Fruit fly (Drosophila melanogaster) whole organism, prepupa: ENCODE data around the gene Vha68-3.

Experiments used
- CG10669 ChIP-seq: fragments of 200-800 bp; sonication (Bioruptor generic); optimal IDR thresholded peaks from 3 replicates; lab custom pipeline; 2018; ENCODE audit warnings: missing biosample characterization, mild to moderate bottlenecking, missing genetic modification characterization, moderate library complexity
- CG11762 ChIP-seq: fragments of 200-800 bp; sonication (Bioruptor generic); optimal IDR thresholded peaks from 3 replicates; lab custom pipeline; 2016; ENCODE audit warnings: missing biosample characterization, missing genetic modification characterization; ENCODE audit not compliant: insufficient read depth
- CG15336 ChIP-seq: fragments of 200-800 bp; sonication (Bioruptor generic); IDR thresholded peaks from 2 replicates; pipeline ENCODE4 v1.3.6; 2022; ENCODE audit warnings: missing biosample characterization, missing genetic modification characterization
- CG3032 ChIP-seq: fragments of 200-800 bp; optimal IDR thresholded peaks from 2 replicates; lab custom pipeline; 2019; ENCODE audit warnings: missing biosample characterization, mild to moderate bottlenecking, missing genetic modification characterization, moderate library complexity
- CG31627 ChIP-seq: fragments of 200-800 bp; sonication (Bioruptor generic); optimal IDR thresholded peaks from 3 replicates; lab custom pipeline; 2016; ENCODE audit warnings: missing biosample characterization, missing genetic modification characterization
- CG32006 ChIP-seq: fragments of 200-800 bp; sonication (Bioruptor generic); optimal IDR thresholded peaks from 3 replicates; lab custom pipeline; 2017; ENCODE audit warnings: missing biosample characterization, mild to moderate bottlenecking, missing genetic modification characterization
- CG34406 ChIP-seq: fragments of 200-800 bp; sonication (Bioruptor generic); optimal IDR thresholded peaks from 3 replicates; lab custom pipeline; 2016; ENCODE audit warnings: missing biosample characterization, missing genetic modification characterization
- CG4318 ChIP-seq: fragments of 200-800 bp; sonication (Bioruptor generic); optimal IDR thresholded peaks from 3 replicates; lab custom pipeline; 2017; ENCODE audit warnings: missing biosample characterization, mild to moderate bottlenecking, missing genetic modification characterization
- CG6163 ChIP-seq: fragments of 200-800 bp; sonication (Bioruptor generic); IDR thresholded peaks from 3 replicates; pipeline ENCODE4 v1.3.6; 2022; ENCODE audit warnings: missing biosample characterization, missing genetic modification characterization
- CG6792 ChIP-seq: fragments of 200-800 bp; sonication (Bioruptor generic); optimal IDR thresholded peaks from 3 replicates; lab custom pipeline; 2016; ENCODE audit warnings: missing biosample characterization, missing genetic modification characterization
- CG6808 ChIP-seq: fragments of 200-800 bp; sonication (Bioruptor generic); optimal IDR thresholded peaks from 3 replicates; lab custom pipeline; 2017; ENCODE audit warnings: missing biosample characterization, missing genetic modification characterization, mild to moderate bottlenecking, moderate library complexity, missing genetic modification reagents
- CG8119 ChIP-seq: fragments of 200-800 bp; sonication (Bioruptor generic); IDR thresholded peaks from 3 replicates; pipeline ENCODE4 v1.3.6; 2022; ENCODE audit warnings: missing biosample characterization, missing genetic modification characterization
- CG8319 ChIP-seq: fragments of 200-800 bp; sonication (Bioruptor generic); optimal IDR thresholded peaks from 3 replicates; lab custom pipeline; 2016; ENCODE audit warnings: missing biosample characterization, missing genetic modification characterization
- CG8632 ChIP-seq: fragments of 200-800 bp; sonication (Bioruptor generic); optimal IDR thresholded peaks from 3 replicates; lab custom pipeline; 2016; ENCODE audit warnings: missing biosample characterization, missing genetic modification characterization
- CG9139 ChIP-seq: fragments of 200-800 bp; sonication (Bioruptor generic); optimal IDR thresholded peaks from 3 replicates; lab custom pipeline; 2017; ENCODE audit warnings: missing biosample characterization, mild to moderate bottlenecking, missing genetic modification characterization
- Eip75B ChIP-seq: fragments of 200-800 bp; sonication (Bioruptor generic); optimal IDR thresholded peaks from 3 replicates; lab custom pipeline; 2016; ENCODE audit warnings: missing biosample characterization, missing genetic modification characterization
- Eip78C ChIP-seq: fragments of 200-800 bp; sonication (Bioruptor generic); peaks from one replicate; lab custom pipeline; 2016; ENCODE audit warnings: missing biosample characterization, missing genetic modification characterization
- Eip93F ChIP-seq: fragments of 200-800 bp; sonication (Bioruptor generic); optimal IDR thresholded peaks from 2 replicates; lab custom pipeline; 2016; ENCODE audit warnings: missing biosample characterization, mild to moderate bottlenecking, missing genetic modification characterization
- Gug ChIP-seq: fragments of 200-800 bp; sonication (Bioruptor generic); IDR thresholded peaks from 2 replicates; pipeline ENCODE4 v1.3.6; 2022; ENCODE audit warnings: missing biosample characterization, missing genetic modification characterization
- Hr39 ChIP-seq: fragments of 200-800 bp; sonication (Bioruptor generic); optimal IDR thresholded peaks from 2 replicates; lab custom pipeline; 2016; ENCODE audit warnings: missing biosample characterization, missing genetic modification characterization
- Hr4 ChIP-seq: fragments of 200-800 bp; sonication (Bioruptor generic); optimal IDR thresholded peaks from 3 replicates; lab custom pipeline; 2016; ENCODE audit warnings: missing biosample characterization, missing genetic modification characterization
- Lpt ChIP-seq: fragments of 200-800 bp; sonication (Bioruptor generic); optimal IDR thresholded peaks from 3 replicates; lab custom pipeline; 2016; ENCODE audit warnings: missing biosample characterization, missing genetic modification characterization
- Met ChIP-seq: fragments of 200-800 bp; sonication (Bioruptor generic); optimal IDR thresholded peaks from 3 replicates; lab custom pipeline; 2016; ENCODE audit warnings: missing biosample characterization, missing genetic modification characterization
- Smox ChIP-seq: fragments of 200-800 bp; sonication (Bioruptor generic); optimal IDR thresholded peaks from 3 replicates; lab custom pipeline; 2016; ENCODE audit warnings: missing biosample characterization, missing genetic modification characterization
- Sox102F ChIP-seq: fragments of 200-800 bp; sonication (Bioruptor generic); optimal IDR thresholded peaks from 2 replicates; lab custom pipeline; 2016; ENCODE audit warnings: missing biosample characterization, mild to moderate bottlenecking, missing genetic modification characterization
- Sox14 ChIP-seq: fragments of 200-800 bp; sonication (Bioruptor generic); optimal IDR thresholded peaks from 3 replicates; lab custom pipeline; 2016; ENCODE audit warnings: missing biosample characterization, missing genetic modification characterization
- Sox15 ChIP-seq: fragments of 200-800 bp; sonication (Bioruptor generic); optimal IDR thresholded peaks from 3 replicates; lab custom pipeline; 2016; ENCODE audit warnings: missing biosample characterization, missing genetic modification characterization
- dac ChIP-seq: fragments of 200-800 bp; sonication (Bioruptor generic); optimal IDR thresholded peaks from 2 replicates; lab custom pipeline; 2017; ENCODE audit warnings: missing biosample characterization, mild to moderate bottlenecking, missing genetic modification characterization
- dsx ChIP-seq: fragments of 200-800 bp; optimal IDR thresholded peaks from 3 replicates; lab custom pipeline; 2019; ENCODE audit warnings: missing biosample characterization, mild to moderate bottlenecking, missing genetic modification characterization, moderate library complexity; ENCODE audit not compliant: poor library complexity, severe bottlenecking
- eg ChIP-seq: fragments of 200-800 bp; sonication (Bioruptor generic); IDR thresholded peaks from 3 replicates; pipeline ENCODE4 v1.3.6; 2022; ENCODE audit warnings: missing biosample characterization, missing genetic modification characterization
- esn ChIP-seq: fragments of 200-800 bp; sonication (Bioruptor generic); optimal IDR thresholded peaks from 2 replicates; lab custom pipeline; 2016; ENCODE audit warnings: missing biosample characterization, mild to moderate bottlenecking, missing genetic modification characterization, moderate library complexity
- fkh ChIP-seq: fragments of 200-800 bp; sonication (Bioruptor generic); optimal IDR thresholded peaks from 3 replicates; lab custom pipeline; 2017; ENCODE audit warnings: missing biosample characterization, mild to moderate bottlenecking, missing genetic modification characterization, moderate library complexity
- lz ChIP-seq: fragments of 200-800 bp; sonication (Bioruptor generic); optimal IDR thresholded peaks from 3 replicates; lab custom pipeline; 2016; ENCODE audit warnings: missing biosample characterization, missing genetic modification characterization
- pdm3 ChIP-seq: fragments of 200-800 bp; sonication (Bioruptor generic); optimal IDR thresholded peaks from 3 replicates; lab custom pipeline; 2016; ENCODE audit warnings: missing biosample characterization, missing genetic modification characterization
- salr ChIP-seq, 2 experiments: fragments of 200-800 bp; sonication (Bioruptor generic); optimal IDR thresholded peaks; 3 replicates each; lab custom pipeline; 2016 to 2018; ENCODE audit warnings: missing biosample characterization in 2 of 2, missing genetic modification characterization in 2 of 2, mild to moderate bottlenecking in 1 of 2
- spab ChIP-seq: fragments of 200-800 bp; sonication (Bioruptor generic); optimal IDR thresholded peaks from 2 replicates; lab custom pipeline; 2017; ENCODE audit warnings: missing biosample characterization, mild to moderate bottlenecking, missing genetic modification characterization, missing genetic modification reagents
- svp ChIP-seq: fragments of 200-800 bp; sonication (Bioruptor generic); peaks from one replicate; lab custom pipeline; 2016; ENCODE audit warnings: missing biosample characterization, missing genetic modification characterization
- topi ChIP-seq: fragments of 200-800 bp; sonication (Bioruptor generic); optimal IDR thresholded peaks from 3 replicates; lab custom pipeline; 2016; ENCODE audit warnings: missing biosample characterization, missing genetic modification characterization

The Vha68-3 gene

DNA sequence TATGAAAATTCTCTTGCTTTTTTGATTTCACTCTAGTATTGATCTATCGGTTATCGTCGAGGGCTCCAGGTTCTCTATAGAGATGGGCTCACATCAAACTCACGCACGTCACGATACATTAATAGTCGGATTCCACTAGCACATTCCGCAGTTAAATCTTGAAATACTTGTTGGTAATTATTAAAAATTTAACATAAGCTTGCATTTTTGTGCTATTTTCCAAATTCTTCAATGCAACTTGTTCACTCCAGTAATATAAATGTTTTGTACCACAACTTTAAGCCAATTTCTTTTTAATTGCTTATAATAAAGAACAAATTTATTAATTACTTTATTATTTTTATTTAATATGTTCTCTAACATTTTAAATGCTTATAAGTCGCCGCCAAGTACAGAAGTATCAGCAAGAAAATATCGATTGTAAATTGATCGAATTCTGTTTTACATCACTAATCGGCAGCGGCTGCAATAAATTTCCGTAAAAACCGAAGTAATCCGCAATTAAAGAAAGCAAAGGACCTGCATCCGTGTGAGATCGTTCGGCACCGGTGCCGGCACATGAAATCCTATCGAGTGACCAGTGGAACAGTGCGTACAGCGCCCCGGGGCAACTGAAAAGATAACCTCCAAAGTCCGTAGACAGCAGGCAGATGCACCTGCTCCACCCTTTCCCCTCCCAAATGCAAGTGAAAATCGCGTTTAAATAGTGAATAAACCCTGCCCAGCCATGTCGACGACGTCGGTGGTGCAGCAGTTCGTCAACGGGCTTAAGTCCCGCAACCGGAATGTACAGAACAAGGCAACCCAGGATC, 25.7 kb downstream of the Vha68-3 start, which contains the start of the genes Vha68-1 and mTor (continued):
- TF ChIP-seq CG8319 (GFP tag; lab: Kevin White, UChicago), result no peak
- TF ChIP-seq pdm3 (GFP tag; lab: Kevin White, UChicago), result peak; percentile 81
- no peak for TF ChIP-seq dac (GFP tag; lab: Kevin White, UChicago)
- peak; percentile 66 for TF ChIP-seq CG15336 (GFP tag; lab: Robert Waterston, UW)
- peak; percentile 83 for TF ChIP-seq CG32006
- TF ChIP-seq CG8119 (GFP tag; lab: Robert Waterston, UW), result no peak; the same call in 2 of the 3 replicates
- no peak for TF ChIP-seq CG6808 (GFP tag; lab: Kevin White, UChicago)
- peak; percentile 70 for TF ChIP-seq CG8632
- peak; percentile 87 for TF ChIP-seq Gug (GFP tag; lab: Robert Waterston, UW)

DNA sequence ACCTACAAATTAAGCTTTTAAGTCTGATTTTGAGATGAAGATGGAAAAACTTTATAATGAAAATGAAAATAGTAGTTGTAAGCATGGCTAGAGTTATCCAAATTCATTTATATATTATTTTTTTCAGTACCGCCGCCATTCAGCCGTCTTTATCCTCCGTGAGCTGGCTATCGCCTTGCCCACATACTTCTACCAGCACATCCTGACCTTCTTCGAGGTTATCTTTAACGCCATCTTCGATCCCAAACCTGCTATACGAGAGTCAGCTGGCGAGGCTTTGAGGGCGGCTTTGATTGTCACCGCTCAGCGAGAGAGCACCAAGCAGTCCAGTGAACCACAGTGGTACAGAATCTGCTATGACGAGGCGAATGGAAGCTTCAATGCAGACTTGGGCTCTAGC, 26.7 kb downstream of the Vha68-3 start:
- TF ChIP-seq fkh (GFP tag; lab: Kevin White, UChicago), result no peak
- peak; percentile 96 for TF ChIP-seq svp

DNA sequence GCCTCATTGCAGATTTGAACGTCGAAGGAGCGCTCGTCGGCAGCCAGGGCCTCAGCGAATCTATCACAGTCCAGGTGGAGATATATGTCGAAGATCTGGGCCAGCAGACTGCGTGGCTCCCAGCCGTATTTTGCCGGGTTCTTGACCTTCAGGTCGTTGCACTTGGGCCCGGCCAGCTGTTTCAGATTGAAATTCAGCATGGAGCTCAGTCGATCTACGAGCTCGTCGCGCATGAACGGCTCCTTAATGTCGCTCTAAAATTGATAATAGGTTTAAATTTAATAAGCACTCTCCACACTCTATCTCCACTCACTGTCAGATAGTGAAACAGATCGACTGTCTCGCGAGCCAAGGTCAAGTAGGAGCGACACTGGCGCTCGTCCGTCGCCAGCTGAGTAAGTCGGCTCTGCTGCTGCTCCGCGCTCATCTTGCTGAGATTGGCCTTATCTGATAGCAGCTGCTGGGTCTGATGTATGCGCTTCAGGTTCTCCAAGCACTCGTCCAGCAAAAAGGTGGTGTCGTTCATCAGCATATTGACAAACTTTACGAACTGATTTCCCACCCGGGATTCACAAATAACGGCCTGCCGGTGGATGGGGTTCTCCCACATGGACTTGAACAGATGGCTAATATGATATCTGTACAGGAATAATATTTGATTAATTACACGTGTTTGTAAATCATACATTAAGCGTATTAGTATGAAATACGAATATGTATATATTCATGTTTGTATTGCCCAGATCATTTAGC, 35.6 kb downstream of the Vha68-3 start:
- TF ChIP-seq svp (peak; percentile 99), CG6792 (GFP tag; lab: Kevin White, UChicago) (no peak), topi (GFP tag; lab: Kevin White, UChicago) (no peak), lz (no peak)
- TF ChIP-seq, all 60 proteins: peak for 1

DNA sequence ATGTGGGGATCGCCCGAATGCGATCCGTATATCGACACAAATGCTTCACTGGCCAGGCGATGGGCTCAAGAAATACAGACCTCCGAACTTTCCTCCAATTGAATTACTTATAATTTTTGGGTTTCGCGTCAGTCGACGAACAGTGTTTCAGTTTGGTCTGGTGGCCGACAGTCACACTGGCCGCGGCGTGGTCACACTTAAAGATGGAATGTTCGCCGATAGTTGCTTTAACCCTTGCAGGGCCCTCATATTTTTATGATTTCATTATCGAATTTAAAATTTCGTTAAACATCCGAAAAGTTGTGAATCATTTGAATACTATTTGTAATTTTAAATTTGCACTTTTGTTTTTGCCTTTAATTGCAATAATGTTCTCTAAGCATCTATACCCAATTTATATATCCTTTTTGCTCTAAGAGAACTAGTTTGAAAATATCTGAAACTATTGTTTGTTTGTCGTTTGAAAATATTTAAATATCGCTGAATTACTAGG, 40.5 kb downstream of the Vha68-3 start, which contains the start of gene Ube4B:
Gene Ube4B, minus strand, starts transcription at position 443 of the 493 bp plus-strand sequence.
- peak; percentile 16 for TF ChIP-seq Sox15 (GFP tag; lab: Kevin White, UChicago)
- no peak for TF ChIP-seq dsx (GFP tag; lab: Kevin White, UChicago)
- peak; percentile 71 for TF ChIP-seq CG31627 (GFP tag; lab: Kevin White, UChicago)
- TF ChIP-seq Hr4, result no peak
- peak; percentile 16 for TF ChIP-seq CG11762 (GFP tag; lab: Kevin White, UChicago)
- TF ChIP-seq topi (GFP tag; lab: Kevin White, UChicago), result peak; percentile 43
- peak; percentile 48; the same call in 1 of the 2 replicates for TF ChIP-seq Gug (GFP tag; lab: Robert Waterston, UW)
- peak; percentile 69 for TF ChIP-seq esn (GFP tag; lab: Kevin White, UChicago)
- TF ChIP-seq Met, result no peak
- TF ChIP-seq CG6163 (GFP tag; lab: Robert Waterston, UW), result peak; percentile 41; the same call in 1 of the 3 replicates
- no peak for TF ChIP-seq CG8632
- TF ChIP-seq Lpt (GFP tag; lab: Kevin White, UChicago), result no peak
- TF ChIP-seq lz, result peak; percentile 73
- TF ChIP-seq CG3032 (tag; lab: Kevin White, UChicago), result peak; percentile 60
- TF ChIP-seq CG9139, result no peak
- no peak for TF ChIP-seq Eip75B
- TF ChIP-seq Eip78C, result peak; percentile 75
- TF ChIP-seq CG10669 (GFP tag; lab: Kevin White, UChicago), result no peak
- no peak for TF ChIP-seq Sox102F (GFP tag; lab: Kevin White, UChicago)
- TF ChIP-seq eg (GFP tag; lab: Robert Waterston, UW), result peak; percentile 76
- peak; percentile 85 for TF ChIP-seq Sox14
- no peak for TF ChIP-seq CG4318 (GFP tag; lab: Kevin White, UChicago)
- peak; percentile 90 for TF ChIP-seq svp
- peak; percentile 36; the same call in 1 of the 2 replicates for TF ChIP-seq CG15336 (GFP tag; lab: Robert Waterston, UW)
- TF ChIP-seq salr (GFP tag; optimal IDR thresholded peaks at IDR 0.05; lab: Kevin White, UChicago), result peak in 1 of 2 experiments; percentile 12
- TF ChIP-seq Eip93F, result no peak
- no peak for TF ChIP-seq spab (GFP tag; lab: Kevin White, UChicago)
- no peak for TF ChIP-seq Smox (GFP tag; lab: Kevin White, UChicago)
- no peak for TF ChIP-seq CG34406 (GFP tag; lab: Kevin White, UChicago)
- TF ChIP-seq Hr39, result peak; percentile 70
- peak; percentile 25; the same call in 1 of the 3 replicates for TF ChIP-seq CG8119 (GFP tag; lab: Robert Waterston, UW)
